Worm (Caenorhabditis elegans): Measurements from ENCODE around the gene best-16.

- TF ChIP-seq nhr-25 (tag; optimal IDR thresholded peaks at IDR 0.05; ENCODE audit: borderline replicate concordance, insufficient read depth) (no peak), hlh-11 (tag; optimal IDR thresholded peaks at IDR 0.05) (no peak), fkh-10 (GFP tag; optimal IDR thresholded peaks at IDR 0.05) (no peak), ztf-11 (tag; optimal IDR thresholded peaks at IDR 0.05) (no peak), mdt-29 (GFP tag; IDR thresholded peaks at IDR 0.05) (no peak), snpc-4 (tag; optimal IDR thresholded peaks at IDR 0.05) (no peak), nhr-77 (tag; optimal IDR thresholded peaks at IDR 0.05) (no peak), nhr-76 (tag; optimal IDR thresholded peaks at IDR 0.05) (no peak), nhr-237 (tag; optimal IDR thresholded peaks at IDR 0.05) (no peak), pha-4 (GFP tag; IDR thresholded peaks at IDR 0.05) (no peak), pha-4 (tag; optimal IDR thresholded peaks at IDR 0.05) (no peak), zag-1 (tag; optimal IDR thresholded peaks at IDR 0.05) (no peak), ama-1 (optimal IDR thresholded peaks at IDR 0.05) (no peak)
Observed at ce11 chrIV:7167983-7168760, 27.5 kb downstream of the best-16 start, which contains the start of gene skr-16.

Measured in whole organism, L4 larva.